Fruit fly (Drosophila melanogaster): ENCODE data around the gene CG8745.

DNA sequence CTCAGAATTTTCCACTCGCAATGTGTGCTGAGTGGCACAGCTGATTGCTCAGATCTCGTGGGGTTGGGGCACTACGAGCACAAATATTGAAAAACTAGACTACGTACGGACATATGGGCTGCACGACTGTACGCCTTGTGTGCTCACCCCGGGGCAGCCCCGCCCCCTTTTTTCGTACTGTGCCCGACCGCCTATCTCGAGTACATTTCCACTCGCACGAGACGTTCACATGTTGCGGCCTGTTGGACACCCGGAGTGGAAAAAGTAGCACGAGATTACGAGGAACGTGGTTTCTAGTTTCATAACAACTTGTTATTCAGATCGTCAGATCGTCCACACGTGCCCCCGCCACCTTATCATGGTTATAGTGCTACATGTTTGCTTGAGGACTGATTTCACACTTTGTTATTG is 3.3 kb downstream of the CG8745 start:
- no peak for TF ChIP-seq ttk (optimal IDR thresholded peaks at IDR 0.05)
- TF ChIP-seq psq (optimal IDR thresholded peaks at IDR 0.05), result no peak

All from Kc167 (cell line).